Worm (Caenorhabditis elegans): Measurements from ENCODE around the gene ahsa-1.

DNA sequence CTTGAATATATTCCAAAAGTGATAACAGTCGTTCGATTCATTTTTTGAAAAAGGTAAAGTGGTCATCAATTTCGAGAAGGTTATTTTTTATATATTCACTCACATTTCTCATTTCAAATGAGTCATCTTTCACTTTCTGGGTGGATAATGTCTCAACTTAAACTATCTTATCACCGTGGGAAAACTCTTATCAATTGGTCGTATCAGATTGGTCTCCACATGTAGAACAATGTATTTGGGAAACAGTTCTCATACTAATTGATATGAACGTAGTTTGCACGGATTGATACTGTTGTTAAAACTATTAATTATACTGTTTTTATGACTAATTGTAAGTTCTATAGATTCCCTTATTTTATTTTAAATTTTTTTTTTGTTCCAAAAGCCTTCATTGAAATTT is 48.6 kb upstream of the ahsa-1 start:
- no peak for TF ChIP-seq snpc-4 (tag; optimal IDR thresholded peaks at IDR 0.05)
- TF ChIP-seq nhr-28 (tag; optimal IDR thresholded peaks at IDR 0.05), result no peak
- TF ChIP-seq sem-2 (GFP tag; optimal IDR thresholded peaks at IDR 0.05), result no peak
- no peak for TF ChIP-seq nhr-237 (tag; optimal IDR thresholded peaks at IDR 0.05)
- TF ChIP-seq lsy-2 (tag; optimal IDR thresholded peaks at IDR 0.05), result no peak
- TF ChIP-seq lin-32 (GFP tag; optimal IDR thresholded peaks at IDR 0.05), result no peak
- TF ChIP-seq ceh-43 (GFP tag; optimal IDR thresholded peaks at IDR 0.05), result no peak
- no peak for TF ChIP-seq bed-3 (GFP tag; optimal IDR thresholded peaks at IDR 0.05)
- no peak for TF ChIP-seq unc-62 (GFP tag; optimal IDR thresholded peaks at IDR 0.05)
